Fruit fly (Drosophila melanogaster) whole organism, adult: ENCODE results near the gene Smvt.

Experiments used
- CG11617 ChIP-seq: fragments of 200-800 bp; sonication (Bioruptor generic); optimal IDR thresholded peaks from 2 replicates; lab custom pipeline; 2017; ENCODE audit warnings: mild to moderate bottlenecking, missing biosample characterization, missing genetic modification reagents, missing genetic modification characterization
- CG12768 ChIP-seq: fragments of 200-800 bp; sonication (Bioruptor generic); optimal IDR thresholded peaks from 2 replicates; lab custom pipeline; 2017; ENCODE audit warnings: missing biosample characterization, missing genetic modification characterization, mild to moderate bottlenecking, moderate library complexity, missing genetic modification reagents
- CG14711 ChIP-seq: fragments of 200-800 bp; sonication (Bioruptor generic); optimal IDR thresholded peaks from 2 replicates; lab custom pipeline; 2018; ENCODE audit warnings: missing biosample characterization, mild to moderate bottlenecking, missing genetic modification characterization, moderate library complexity
- CG1620 ChIP-seq: fragments of 200-800 bp; sonication (Bioruptor generic); optimal IDR thresholded peaks from 2 replicates; lab custom pipeline; 2016; ENCODE audit warnings: missing biosample characterization, missing genetic modification characterization
- CG33017 ChIP-seq: fragments of 200-800 bp; sonication (Bioruptor generic); optimal IDR thresholded peaks from 2 replicates; lab custom pipeline; 2018; ENCODE audit warnings: missing biosample characterization, mild to moderate bottlenecking, missing genetic modification characterization, moderate library complexity
- CG5204 ChIP-seq: fragments of 200-800 bp; sonication (Bioruptor generic); optimal IDR thresholded peaks from 2 replicates; lab custom pipeline; 2016; ENCODE audit warnings: missing biosample characterization, missing genetic modification characterization
- CG7045 ChIP-seq: fragments of 200-800 bp; sonication (Bioruptor generic); optimal IDR thresholded peaks from 2 replicates; lab custom pipeline; 2017; ENCODE audit warnings: missing biosample characterization, mild to moderate bottlenecking, missing genetic modification characterization
- CG7101 ChIP-seq: fragments of 200-800 bp; sonication (Bioruptor generic); optimal IDR thresholded peaks from 2 replicates; lab custom pipeline; 2018; ENCODE audit warnings: missing biosample characterization, mild to moderate bottlenecking, missing genetic modification characterization, moderate library complexity
- Clk ChIP-seq: fragments of 200-800 bp; sonication (Bioruptor generic); optimal IDR thresholded peaks from 2 replicates; lab custom pipeline; 2017; ENCODE audit warnings: missing biosample characterization, missing genetic modification characterization
- Crg-1 ChIP-seq: fragments of 200-800 bp; sonication (Bioruptor generic); optimal IDR thresholded peaks from 2 replicates; lab custom pipeline; 2016; ENCODE audit warnings: missing biosample characterization, missing genetic modification characterization
- Hr96 ChIP-seq: fragments of 200-800 bp; sonication (Bioruptor generic); optimal IDR thresholded peaks from 2 replicates; lab custom pipeline; 2016; ENCODE audit warnings: missing biosample characterization, missing genetic modification characterization
- Mnt ChIP-seq: fragments of 200-800 bp; sonication (Bioruptor generic); optimal IDR thresholded peaks from 2 replicates; lab custom pipeline; 2016; ENCODE audit warnings: missing biosample characterization, mild to moderate bottlenecking, missing genetic modification characterization
- bab1 ChIP-seq: fragments of 200-800 bp; sonication (Bioruptor generic); optimal IDR thresholded peaks from 3 replicates; lab custom pipeline; 2019; ENCODE audit warnings: missing biosample characterization, mild to moderate bottlenecking, missing genetic modification characterization, moderate library complexity
- cic ChIP-seq: fragments of 200-800 bp; sonication (Bioruptor generic); optimal IDR thresholded peaks from 2 replicates; lab custom pipeline; 2017; ENCODE audit warnings: missing biosample characterization, mild to moderate bottlenecking, missing genetic modification characterization, moderate library complexity
- cnc ChIP-seq, 2 experiments: fragments of >200 bp; optimal IDR thresholded peaks; 2 replicates each; lab custom pipeline; 2017
- kay ChIP-seq: fragments of 200-800 bp; sonication (Bioruptor generic); peaks from one replicate; lab custom pipeline; 2016; ENCODE audit warnings: missing biosample characterization, missing genetic modification characterization, borderline replicate concordance
- ovo ChIP-seq: fragments of 200-800 bp; sonication (Bioruptor generic); optimal IDR thresholded peaks from 2 replicates; lab custom pipeline; 2016; ENCODE audit warnings: missing biosample characterization, missing genetic modification characterization
- pad ChIP-seq: fragments of 200-800 bp; sonication (Bioruptor generic); optimal IDR thresholded peaks from 3 replicates; lab custom pipeline; 2017; ENCODE audit warnings: missing biosample characterization, missing genetic modification characterization, mild to moderate bottlenecking, moderate library complexity, missing genetic modification reagents
- tj ChIP-seq: fragments of 200-800 bp; sonication (Bioruptor generic); optimal IDR thresholded peaks from 3 replicates; lab custom pipeline; 2017; ENCODE audit warnings: missing biosample characterization, mild to moderate bottlenecking, missing genetic modification characterization, moderate library complexity
- toe ChIP-seq: fragments of 200-800 bp; sonication (Bioruptor generic); optimal IDR thresholded peaks from 2 replicates; lab custom pipeline; 2016; ENCODE audit warnings: missing biosample characterization, missing genetic modification characterization

Smvt gene

dm6 chr3R:31721466-31721865, 39.9 kb downstream of the Smvt start:
- no peak for TF ChIP-seq pad (GFP tag; lab: Kevin White, UChicago)
- TF ChIP-seq Crg-1 (GFP tag; lab: Kevin White, UChicago): no peak
- TF ChIP-seq CG5204 (GFP tag; lab: Kevin White, UChicago): no peak
- no peak for TF ChIP-seq CG7045
- no peak for TF ChIP-seq kay (GFP tag; lab: Kevin White, UChicago)
- TF ChIP-seq bab1 (GFP tag; lab: Kevin White, UChicago): no peak
- TF ChIP-seq CG11617 (GFP tag; lab: Kevin White, UChicago): no peak
- no peak for TF ChIP-seq toe (GFP tag; lab: Kevin White, UChicago)
- no peak for TF ChIP-seq ovo (GFP tag; lab: Kevin White, UChicago)
- TF ChIP-seq Hr96: no peak
- no peak for TF ChIP-seq cnc (optimal IDR thresholded peaks at IDR 0.05; lab: Kevin White, UChicago)
- no peak for TF ChIP-seq CG1620
- no peak for TF ChIP-seq CG7101 (tag; lab: Kevin White, UChicago)
- TF ChIP-seq Mnt (GFP tag; lab: Kevin White, UChicago): no peak

- TF ChIP-seq Clk (GFP tag; lab: Kevin White, UChicago) (no peak), tj (GFP tag; lab: Kevin White, UChicago) (no peak), CG12768 (GFP tag; lab: Kevin White, UChicago) (no peak), CG7101 (tag; lab: Kevin White, UChicago) (no peak), bab1 (GFP tag; lab: Kevin White, UChicago) (no peak), CG5204 (GFP tag; lab: Kevin White, UChicago) (no peak), pad (GFP tag; lab: Kevin White, UChicago) (no peak), ovo (GFP tag; lab: Kevin White, UChicago) (no peak), toe (GFP tag; lab: Kevin White, UChicago) (no peak), kay (GFP tag; lab: Kevin White, UChicago) (no peak), Mnt (GFP tag; lab: Kevin White, UChicago) (no peak)
Observed at dm6 chr3R:31720112-31720511, 41.3 kb downstream of the Smvt start.

- no peak for TF ChIP-seq toe (GFP tag; lab: Kevin White, UChicago)
- no peak for TF ChIP-seq CG14711
- TF ChIP-seq Crg-1 (GFP tag; lab: Kevin White, UChicago): no peak
- no peak for TF ChIP-seq CG11617 (GFP tag; lab: Kevin White, UChicago)
Observed at dm6 chr3R:31719497-31719896, 41.9 kb downstream of the Smvt start.

DNA sequence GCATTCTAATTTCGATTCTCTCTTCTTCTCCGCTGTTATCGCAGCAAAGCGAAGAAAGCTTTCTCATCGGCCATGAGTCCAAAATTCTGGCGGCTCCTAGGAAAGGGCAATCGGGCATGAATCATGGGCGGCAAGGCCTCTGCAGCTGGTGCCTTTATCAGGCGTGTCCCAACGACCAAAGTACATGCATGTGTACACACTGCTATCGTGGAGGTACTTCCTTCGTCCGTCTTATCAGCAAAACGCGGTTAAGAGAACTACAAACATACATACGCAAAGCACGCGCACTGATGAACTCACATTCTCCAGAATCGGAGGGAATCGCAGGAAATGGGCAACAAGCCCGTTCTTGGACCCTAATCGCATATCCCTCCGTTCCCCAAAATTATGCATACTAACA, 42.4 kb downstream of the Smvt start:
- TF ChIP-seq ovo (GFP tag; lab: Kevin White, UChicago) (no peak), kay (GFP tag; lab: Kevin White, UChicago) (no peak), cic (GFP tag; lab: Kevin White, UChicago) (no peak), CG7045 (no peak), CG12768 (GFP tag; lab: Kevin White, UChicago) (no peak)

DNA sequence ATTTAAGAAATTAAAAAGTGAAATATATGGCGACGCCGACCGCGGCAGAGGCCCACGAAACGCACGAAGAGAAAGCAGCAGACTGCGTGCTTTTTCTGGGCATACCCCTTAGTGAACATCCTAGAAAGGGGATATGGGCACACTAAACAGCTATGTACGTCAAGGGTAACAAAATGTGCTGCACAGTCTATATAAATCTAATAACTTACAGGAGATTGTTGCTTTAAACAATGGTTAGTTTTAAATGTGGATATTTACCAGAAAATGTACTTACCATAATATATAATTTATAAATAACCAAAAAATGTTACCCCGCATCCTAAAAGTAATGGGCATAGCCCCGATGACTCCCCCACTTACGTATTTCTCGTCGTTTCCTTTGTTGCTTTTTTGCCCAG, 43.2 kb downstream of the Smvt start:
- TF ChIP-seq CG5204 (GFP tag; lab: Kevin White, UChicago): no peak
- no peak for TF ChIP-seq CG1620
- TF ChIP-seq kay (GFP tag; lab: Kevin White, UChicago): no peak
- no peak for TF ChIP-seq Hr96
- no peak for TF ChIP-seq ovo (GFP tag; lab: Kevin White, UChicago)
- TF ChIP-seq CG7101 (tag; lab: Kevin White, UChicago): no peak

- TF ChIP-seq CG7045: peak; percentile 15
- no peak for TF ChIP-seq CG7101 (tag; lab: Kevin White, UChicago)
- TF ChIP-seq kay (GFP tag; lab: Kevin White, UChicago): no peak
- no peak for TF ChIP-seq Crg-1 (GFP tag; lab: Kevin White, UChicago)
- TF ChIP-seq CG12768 (GFP tag; lab: Kevin White, UChicago): no peak
- no peak for TF ChIP-seq CG11617 (GFP tag; lab: Kevin White, UChicago)
- TF ChIP-seq Clk (GFP tag; lab: Kevin White, UChicago): no peak
- peak; percentile 26 for TF ChIP-seq toe (GFP tag; lab: Kevin White, UChicago)
- no peak for TF ChIP-seq cic (GFP tag; lab: Kevin White, UChicago)
- TF ChIP-seq ovo (GFP tag; lab: Kevin White, UChicago): no peak
- no peak for TF ChIP-seq Mnt (GFP tag; lab: Kevin White, UChicago)
- no peak for TF ChIP-seq bab1 (GFP tag; lab: Kevin White, UChicago)
- TF ChIP-seq Hr96: no peak
- no peak for TF ChIP-seq cnc (optimal IDR thresholded peaks at IDR 0.05; lab: Kevin White, UChicago)
- no peak for TF ChIP-seq tj (GFP tag; lab: Kevin White, UChicago)
- no peak for TF ChIP-seq pad (GFP tag; lab: Kevin White, UChicago)
- TF ChIP-seq CG14711: no peak
- no peak for TF ChIP-seq CG1620
- peak; percentile 5 for TF ChIP-seq CG33017 (tag; lab: Kevin White, UChicago)
- TF ChIP-seq CG5204 (GFP tag; lab: Kevin White, UChicago): peak; percentile 60
Observed at dm6 chr3R:31717299-31718167, 43.8 kb downstream of the Smvt start.
